Fruit fly (Drosophila melanogaster): ENCODE data around the gene CG31517.

CG31517 gene

DNA sequence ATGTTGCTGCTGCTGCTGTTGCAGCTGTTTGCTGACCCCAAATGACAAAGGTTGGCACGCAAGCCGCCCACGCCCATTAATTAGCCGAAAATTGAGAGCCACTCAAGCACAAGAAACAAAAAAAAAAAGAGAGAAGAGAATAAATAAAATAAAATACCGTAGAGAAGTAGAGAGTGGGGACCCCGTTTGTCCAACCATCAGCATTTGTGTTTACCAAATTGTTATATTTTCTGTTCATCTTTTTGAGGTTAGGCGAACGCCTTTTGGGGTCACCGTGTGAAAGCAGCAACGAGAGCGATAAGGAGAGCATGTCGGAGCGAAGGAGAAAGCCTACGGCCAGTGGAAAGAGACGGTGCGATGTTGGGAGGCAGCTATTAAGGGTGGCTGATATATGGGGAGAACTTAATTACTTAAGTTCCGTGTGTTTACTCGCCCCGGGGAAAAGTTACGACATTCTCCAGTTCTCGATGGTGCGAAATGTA is 29.9 kb downstream of the CG31517 start (continued):
- TF ChIP-seq CG5953 (GFP tag; IDR thresholded peaks at IDR 0.05) (no peak), onecut (GFP tag; IDR thresholded peaks at IDR 0.05) (0 out of 2 replicates have a peak, but pooled peaks have one; percentile 12), CG4707 (GFP tag; optimal IDR thresholded peaks at IDR 0.05) (no peak), Camta (GFP tag; optimal IDR thresholded peaks at IDR 0.05) (no peak), disco-r (GFP tag; optimal IDR thresholded peaks at IDR 0.05) (no peak), sr (GFP tag; IDR thresholded peaks at IDR 0.05) (peak; percentile 76; the same call in 2 of the 3 replicates), corto (GFP tag; optimal IDR thresholded peaks at IDR 0.05) (no peak), CG6683 (GFP tag; optimal IDR thresholded peaks at IDR 0.05) (no peak), Lhr (GFP tag; optimal IDR thresholded peaks at IDR 0.05) (no peak), lola (GFP tag; optimal IDR thresholded peaks at IDR 0.05) (no peak), sens (GFP tag) (peak; percentile 87), CG5180 (GFP tag; optimal IDR thresholded peaks at IDR 0.05) (no peak), Hr51 (GFP tag; optimal IDR thresholded peaks at IDR 0.05) (no peak), CG17361 (GFP tag; IDR thresholded peaks at IDR 0.05) (no peak), CG13296 (GFP tag; optimal IDR thresholded peaks at IDR 0.05) (no peak), Optix (GFP tag; IDR thresholded peaks at IDR 0.05) (no peak), kni (GFP tag; optimal IDR thresholded peaks at IDR 0.05) (peak; percentile 18), caup (GFP tag; optimal IDR thresholded peaks at IDR 0.05; ENCODE audit: severe bottlenecking) (no peak), CG31365 (tag; optimal IDR thresholded peaks at IDR 0.05) (no peak), pros (GFP tag; optimal IDR thresholded peaks at IDR 0.05) (peak; percentile 52), ro (GFP tag; IDR thresholded peaks at IDR 0.05) (no peak), otp (GFP tag; IDR thresholded peaks at IDR 0.05) (no peak), eyg (GFP tag; optimal IDR thresholded peaks at IDR 0.05) (no peak), Mes4 (GFP tag; optimal IDR thresholded peaks at IDR 0.05) (no peak), Gug (GFP tag; IDR thresholded peaks at IDR 0.05) (no peak), CG31441 (GFP tag; IDR thresholded peaks at IDR 0.05) (no peak), CG3838 (GFP tag; optimal IDR thresholded peaks at IDR 0.05) (no peak), lov (optimal IDR thresholded peaks at IDR 0.05) (no peak), lov (GFP tag; IDR thresholded peaks at IDR 0.05) (0 out of 3 replicates have a peak, but pooled peaks have one; percentile 5), CG30020 (tag; optimal IDR thresholded peaks at IDR 0.05) (no peak), crp (GFP tag; optimal IDR thresholded peaks at IDR 0.05) (no peak), Sox100B (GFP tag; optimal IDR thresholded peaks at IDR 0.05) (no peak), Xrp1 (GFP tag; IDR thresholded peaks at IDR 0.05) (0 out of 2 replicates have a peak, but pooled peaks have one; percentile 12), fd3F (GFP tag; optimal IDR thresholded peaks at IDR 0.05) (no peak), CG7786 (GFP tag; optimal IDR thresholded peaks at IDR 0.05) (no peak), Drgx (GFP tag; IDR thresholded peaks at IDR 0.05) (no peak), nau (GFP tag; optimal IDR thresholded peaks at IDR 0.05) (peak; percentile 90), az2 (GFP tag; optimal IDR thresholded peaks at IDR 0.05) (no peak), CG15696 (tag; optimal IDR thresholded peaks at IDR 0.05) (no peak), trh (GFP tag; optimal IDR thresholded peaks at IDR 0.05) (no peak), Taf1 (GFP tag; IDR thresholded peaks at IDR 0.05) (no peak), chif (GFP tag; optimal IDR thresholded peaks at IDR 0.05) (no peak), bigmax (GFP tag; optimal IDR thresholded peaks at IDR 0.05) (peak; percentile 92), HLH54F (GFP tag; optimal IDR thresholded peaks at IDR 0.05) (no peak), ab (GFP tag; optimal IDR thresholded peaks at IDR 0.05) (no peak), Hr3 (GFP tag; optimal IDR thresholded peaks at IDR 0.05) (peak; percentile 29), ci (GFP tag; IDR thresholded peaks at IDR 0.05) (peak; percentile 52; the same call in 1 of the 3 replicates), CG13123 (GFP tag; optimal IDR thresholded peaks at IDR 0.05) (no peak), CG12299 (tag; optimal IDR thresholded peaks at IDR 0.05) (no peak), Deaf1 (tag; optimal IDR thresholded peaks at IDR 0.05) (no peak), Dip2 (GFP tag; IDR thresholded peaks at IDR 0.05) (no peak)

Measured in whole organism, embryonic.